Worm (Caenorhabditis elegans) whole organism, young adult: ENCODE measurements around the gene srh-1.

Experiments used
- B0261.1 ChIP-seq: sonication (generic microtip); optimal IDR thresholded peaks from 2 replicates; lab custom pipeline; 2016; ENCODE audit warnings: mild to moderate bottlenecking, missing genetic modification characterization, moderate library complexity, missing compliant biosample characterization
- B0336.3 ChIP-seq: fragments of 200-800 bp; sonication (Bioruptor generic); IDR thresholded peaks from 2 replicates; pipeline ENCODE4 v1.3.6; 2022; ENCODE audit warnings: missing genetic modification characterization, missing compliant biosample characterization
- F22D6.2 ChIP-seq: sonication (generic microtip); optimal IDR thresholded peaks from 2 replicates; lab custom pipeline; 2016; ENCODE audit warnings: mild to moderate bottlenecking, missing genetic modification characterization, missing compliant biosample characterization
- F33H1.4 ChIP-seq: fragments of 200-800 bp; sonication (Bioruptor generic); IDR thresholded peaks from 2 replicates; pipeline ENCODE4 v1.3.6; 2022; ENCODE audit warnings: missing genetic modification reagents, missing genetic modification characterization, missing compliant biosample characterization
- F52B5.7 ChIP-seq: sonication (generic microtip); optimal IDR thresholded peaks from 2 replicates; lab custom pipeline; 2016; ENCODE audit warnings: mild to moderate bottlenecking, missing genetic modification characterization, missing compliant biosample characterization
- K12H6.12 ChIP-seq: fragments of 200-800 bp; sonication (Bioruptor generic); optimal IDR thresholded peaks from 2 replicates; lab custom pipeline; 2018; ENCODE audit warnings: mild to moderate bottlenecking, missing genetic modification characterization, missing compliant biosample characterization
- T07F8.4 ChIP-seq: sonication (generic microtip); optimal IDR thresholded peaks from 2 replicates; lab custom pipeline; 2016; ENCODE audit warnings: mild to moderate bottlenecking, missing genetic modification characterization, moderate library complexity, missing compliant biosample characterization
- T26A5.8 ChIP-seq: sonication (generic microtip); optimal IDR thresholded peaks from 2 replicates; lab custom pipeline; 2016; ENCODE audit warnings: missing genetic modification characterization, missing compliant biosample characterization
- Y56A3A.18 ChIP-seq: fragments of 200-800 bp; sonication (Bioruptor generic); IDR thresholded peaks from 2 replicates; pipeline ENCODE4 v1.3.6; 2022; ENCODE audit warnings: missing genetic modification reagents, missing genetic modification characterization, missing compliant biosample characterization
- aptf-2 ChIP-seq: fragments of 200-800 bp; sonication (Bioruptor generic); conservative IDR thresholded peaks from 2 replicates; pipeline ENCODE4 v1.3.6; 2022; ENCODE audit warnings: missing genetic modification reagents, missing genetic modification characterization, missing compliant biosample characterization
- atf-7 ChIP-seq: sonication (generic microtip); optimal IDR thresholded peaks from 2 replicates; lab custom pipeline; 2017; ENCODE audit warnings: mild to moderate bottlenecking, missing genetic modification characterization, missing compliant biosample characterization
- bed-1 ChIP-seq: fragments of 200-800 bp; sonication (Bioruptor generic); IDR thresholded peaks from 2 replicates; pipeline ENCODE4 v1.3.6; 2022; ENCODE audit warnings: missing genetic modification reagents, missing genetic modification characterization, missing compliant biosample characterization
- cebp-1 ChIP-seq, 2 experiments: fragments of 200-800 bp in 1 of 2; sonication (Bioruptor generic) in 1 of 2; sonication (generic microtip) in 1 of 2; IDR thresholded peaks in 1 of 2; optimal IDR thresholded peaks in 1 of 2; 2 replicates each; pipeline versions ENCODE4 v1.3.6 to Lab custom; 2017 to 2022; ENCODE audit warnings: missing compliant biosample characterization in 2 of 2, missing genetic modification characterization in 2 of 2, mild to moderate bottlenecking in 1 of 2, missing genetic modification reagents in 1 of 2, moderate library complexity in 1 of 2
- ceh-79 ChIP-seq: sonication (generic microtip); optimal IDR thresholded peaks from 2 replicates; lab custom pipeline; 2017; ENCODE audit warnings: mild to moderate bottlenecking, missing genetic modification characterization, missing compliant biosample characterization
- die-1 ChIP-seq: sonication (generic microtip); optimal IDR thresholded peaks from 2 replicates; lab custom pipeline; 2016; ENCODE audit warnings: missing genotype, mild to moderate bottlenecking, missing genetic modification characterization, missing compliant biosample characterization
- ekl-4 ChIP-seq: fragments of 200-800 bp; sonication (Bioruptor generic); IDR thresholded peaks from 2 replicates; pipeline ENCODE4 v1.3.6; 2022; ENCODE audit warnings: missing genetic modification reagents, missing genetic modification characterization, missing compliant biosample characterization
- ets-4 ChIP-seq: fragments of 200-800 bp; sonication (Bioruptor generic); optimal IDR thresholded peaks from 2 replicates; lab custom pipeline; 2018; ENCODE audit warnings: mild to moderate bottlenecking, missing genetic modification characterization, missing compliant biosample characterization
- hmg-20 ChIP-seq: fragments of 200-800 bp; sonication (Bioruptor generic); IDR thresholded peaks from 2 replicates; pipeline ENCODE4 v1.3.6; 2022; ENCODE audit warnings: missing genetic modification reagents, missing genetic modification characterization, missing compliant biosample characterization
- lin-54 ChIP-seq: fragments of 200-800 bp; sonication (Bioruptor generic); optimal IDR thresholded peaks from 2 replicates; lab custom pipeline; 2018; ENCODE audit warnings: mild to moderate bottlenecking, missing genetic modification characterization, missing compliant biosample characterization
- lir-1 ChIP-seq: fragments of 200-800 bp; sonication (Bioruptor generic); conservative IDR thresholded peaks from 2 replicates; pipeline ENCODE4 v1.3.6; 2022; ENCODE audit warnings: missing genetic modification reagents, missing genetic modification characterization, missing compliant biosample characterization
- lsl-1 ChIP-seq: fragments of 200-800 bp; sonication (Bioruptor generic); optimal IDR thresholded peaks from 2 replicates; lab custom pipeline; 2018; ENCODE audit warnings: mild to moderate bottlenecking, missing genetic modification characterization, moderate library complexity, missing compliant biosample characterization
- madf-8 ChIP-seq: fragments of 200-800 bp; sonication (Bioruptor generic); conservative IDR thresholded peaks from 2 replicates; pipeline ENCODE4 v1.3.6; 2022; ENCODE audit warnings: missing genetic modification reagents, missing genetic modification characterization, missing compliant biosample characterization
- mxl-1 ChIP-seq: sonication (generic microtip); optimal IDR thresholded peaks from 2 replicates; lab custom pipeline; 2016; ENCODE audit warnings: missing genetic modification characterization, missing compliant biosample characterization
- pha-4 ChIP-seq: fragments of 150-350 bp; sonication (generic microtip); optimal IDR thresholded peaks from 2 replicates; lab custom pipeline; 2014; ENCODE audit warnings: missing biosample characterization, missing genetic modification reagents, missing genetic modification characterization
- rcor-1 ChIP-seq: fragments of 200-800 bp; sonication (Bioruptor generic); IDR thresholded peaks from 2 replicates; pipeline ENCODE4 v1.3.6; 2022; ENCODE audit warnings: missing genetic modification reagents, missing genetic modification characterization, missing compliant biosample characterization
- rec-8 ChIP-seq, 2 experiments: sonication (generic microtip); optimal IDR thresholded peaks; 2 replicates each; lab custom pipeline; 2016; ENCODE audit warnings: mild to moderate bottlenecking in 2 of 2, missing genetic modification characterization in 2 of 2, missing genetic modification reagents in 2 of 2, missing genotype in 2 of 2, missing biosample characterization in 1 of 2, missing compliant biosample characterization in 1 of 2, moderate library complexity in 1 of 2
- rpc-1 ChIP-seq, 2 experiments: fragments of 150-350 bp in 1 of 2; sonication (generic microtip) in 1 of 2; optimal IDR thresholded peaks; 2 replicates each; lab custom pipeline; 2014 to 2018; ENCODE audit warnings: missing biosample characterization in 1 of 2, missing genetic modification characterization in 1 of 2, missing genetic modification reagents in 1 of 2, missing genotype in 1 of 2
- somi-1 ChIP-seq: fragments of 200-800 bp; sonication (Bioruptor generic); optimal IDR thresholded peaks from 2 replicates; lab custom pipeline; 2018; ENCODE audit warnings: mild to moderate bottlenecking, missing genetic modification characterization, missing compliant biosample characterization
- tbx-9 ChIP-seq: sonication (generic microtip); optimal IDR thresholded peaks from 2 replicates; lab custom pipeline; 2016; ENCODE audit warnings: borderline replicate concordance, missing genetic modification characterization, inconsistent platforms, missing compliant biosample characterization
- tlf-1 ChIP-seq: fragments of 200-800 bp; sonication (Bioruptor generic); optimal IDR thresholded peaks from 2 replicates; lab custom pipeline; 2018; ENCODE audit warnings: mild to moderate bottlenecking, missing genetic modification characterization, missing compliant biosample characterization
- unc-130 ChIP-seq: sonication (generic microtip); optimal IDR thresholded peaks from 2 replicates; lab custom pipeline; 2016; ENCODE audit warnings: missing genetic modification reagents, missing genetic modification characterization, missing compliant biosample characterization
- unc-62 ChIP-seq: fragments of 150-350 bp; optimal IDR thresholded peaks from 2 replicates; lab custom pipeline; 2014; ENCODE audit warnings: missing biosample characterization, missing genetic modification reagents, missing genetic modification characterization
- ztf-18 ChIP-seq: sonication (generic microtip); optimal IDR thresholded peaks from 2 replicates; lab custom pipeline; 2016; ENCODE audit warnings: missing genotype, mild to moderate bottlenecking, missing genetic modification characterization, missing compliant biosample characterization
- ztf-26 ChIP-seq: sonication (generic microtip); optimal IDR thresholded peaks from 2 replicates; lab custom pipeline; 2017; ENCODE audit warnings: missing genetic modification characterization, missing compliant biosample characterization

srh-1 gene

DNA sequence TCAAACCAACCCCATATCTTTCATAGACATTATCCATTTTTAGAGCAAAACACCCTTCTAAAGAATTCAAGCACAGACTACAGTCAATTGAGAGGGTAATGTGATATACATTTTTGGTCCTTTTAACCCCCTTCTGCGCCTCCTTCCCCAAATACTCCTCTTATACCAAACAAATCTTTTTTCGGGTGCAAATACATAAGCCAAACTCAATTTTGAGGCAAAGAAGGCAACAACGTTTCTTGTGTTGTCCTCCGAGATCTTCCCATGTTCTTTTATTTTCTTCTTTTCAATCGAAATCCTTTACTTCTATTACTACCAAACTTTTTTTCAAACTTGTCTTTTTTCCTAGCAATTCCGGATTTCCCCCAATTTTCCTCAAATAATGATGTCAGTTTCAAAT is 30.7 kb upstream of the srh-1 start:
- no peak for TF ChIP-seq ets-4 (GFP tag; lab: Kevin White, UChicago)
- TF ChIP-seq ceh-79 (tag; lab: Kevin White, UChicago) = no peak
- no peak for TF ChIP-seq ekl-4 (GFP tag; lab: Robert Waterston, UW)
- TF ChIP-seq unc-62 (GFP tag; lab: Kevin White, UChicago) = no peak
- TF ChIP-seq lsl-1 (GFP tag; lab: Kevin White, UChicago) = no peak
- no peak for TF ChIP-seq B0261.1 (tag; lab: Kevin White, UChicago)
- TF ChIP-seq Y56A3A.18 = no peak
- TF ChIP-seq B0336.3 = no peak
- TF ChIP-seq pha-4 (tag; lab: Kevin White, UChicago) = no peak
- TF ChIP-seq somi-1 (GFP tag; lab: Kevin White, UChicago) = no peak
- no peak for TF ChIP-seq ztf-26 (tag; lab: Kevin White, UChicago)
- TF ChIP-seq mxl-1 (tag; lab: Kevin White, UChicago) = no peak
- TF ChIP-seq atf-7 (tag; lab: Kevin White, UChicago) = no peak

DNA sequence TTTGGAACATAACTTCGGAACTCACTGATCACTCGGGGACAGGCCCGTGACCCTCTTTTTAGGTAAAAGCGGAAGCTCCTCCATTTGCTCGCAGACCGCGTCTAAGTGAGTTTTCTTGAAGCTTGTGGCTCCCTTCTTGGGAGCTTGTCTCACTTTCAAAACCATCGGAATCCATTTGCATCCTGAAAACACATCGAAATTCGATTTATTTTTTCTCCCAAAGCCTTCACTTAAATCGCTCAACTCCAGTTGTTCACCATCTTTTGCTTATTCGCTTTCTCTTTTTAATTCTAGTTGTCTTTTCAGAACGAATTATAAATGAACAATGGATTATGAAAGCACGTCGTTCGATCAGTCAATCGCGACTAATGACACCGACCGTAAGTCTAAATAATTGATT is 26.4 kb upstream of the srh-1 start, which contains the start of gene T11F9.1:
TSS of gene T11F9.1 (plus strand) at position 301 of the 400 bp plus-strand sequence.
- TF ChIP-seq madf-8 (GFP tag; lab: Robert Waterston, UW) (no peak), F33H1.4 (GFP tag; lab: Robert Waterston, UW) (no peak), tbx-9 (tag; lab: Kevin White, UChicago) (no peak), tlf-1 (GFP tag; lab: Kevin White, UChicago) (no peak), cebp-1 (GFP tag; IDR thresholded peaks at IDR 0.05; lab: Robert Waterston, UW) (no peak), cebp-1 (tag; optimal IDR thresholded peaks at IDR 0.05; lab: Kevin White, UChicago) (no peak), unc-130 (GFP tag; lab: Kevin White, UChicago) (no peak)

DNA sequence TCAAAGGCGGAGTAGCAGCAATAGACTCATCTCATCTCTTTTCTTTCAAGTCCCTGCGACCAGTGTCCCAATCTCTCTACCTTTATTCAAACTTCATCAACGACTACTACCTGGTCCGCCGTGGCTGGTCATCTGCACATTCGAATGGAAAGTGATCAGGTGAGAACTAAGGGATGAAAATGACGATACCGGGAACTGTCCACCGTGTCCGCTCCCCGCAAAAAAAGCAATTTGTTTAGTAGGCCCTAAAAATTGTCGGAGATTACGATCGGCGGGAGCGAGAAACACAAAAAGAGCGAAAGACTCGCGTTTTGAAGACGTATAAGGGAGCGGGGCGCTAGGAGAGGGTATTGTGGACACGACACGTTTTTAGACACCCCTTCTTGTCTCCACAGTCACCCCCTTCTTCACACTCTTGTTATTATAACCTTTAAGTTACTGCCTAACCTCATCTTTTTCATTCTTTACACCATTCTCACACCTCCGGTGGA is 22.6 kb upstream of the srh-1 start, which contains the start of gene zipt-16:
TSS of gene zipt-16 (plus strand) at position 51 of the 491 bp plus-strand sequence.
- TF ChIP-seq F22D6.2 (tag; lab: Kevin White, UChicago) (no peak), die-1 (tag; lab: Kevin White, UChicago) (no peak), T26A5.8 (no peak), ztf-18 (tag; lab: Kevin White, UChicago) (no peak), hmg-20 (no peak), rcor-1 (no peak), ets-4 (GFP tag; lab: Kevin White, UChicago) (no peak), rpc-1 (optimal IDR thresholded peaks at IDR 0.05; lab: Kevin White, UChicago) (no peak), rpc-1 (tag; optimal IDR thresholded peaks at IDR 0.05; lab: Kevin White, UChicago) (no peak), bed-1 (no peak), F52B5.7 (tag; lab: Kevin White, UChicago) (no peak), somi-1 (GFP tag; lab: Kevin White, UChicago) (no peak), Y56A3A.18 (no peak), lir-1 (GFP tag; lab: Robert Waterston, UW) (no peak), aptf-2 (GFP tag; lab: Robert Waterston, UW) (no peak), K12H6.12 (tag; lab: Kevin White, UChicago) (no peak), lin-54 (GFP tag; lab: Kevin White, UChicago) (no peak), rec-8 (tag; optimal IDR thresholded peaks at IDR 0.05; lab: Kevin White, UChicago) (no peak), T07F8.4 (no peak), lsl-1 (GFP tag; lab: Kevin White, UChicago) (no peak)
- TF ChIP-seq, all 124 proteins: peak for 0
